Fruit fly (Drosophila melanogaster): ENCODE results near the gene CG42717.

The CG42717 gene

DNA sequence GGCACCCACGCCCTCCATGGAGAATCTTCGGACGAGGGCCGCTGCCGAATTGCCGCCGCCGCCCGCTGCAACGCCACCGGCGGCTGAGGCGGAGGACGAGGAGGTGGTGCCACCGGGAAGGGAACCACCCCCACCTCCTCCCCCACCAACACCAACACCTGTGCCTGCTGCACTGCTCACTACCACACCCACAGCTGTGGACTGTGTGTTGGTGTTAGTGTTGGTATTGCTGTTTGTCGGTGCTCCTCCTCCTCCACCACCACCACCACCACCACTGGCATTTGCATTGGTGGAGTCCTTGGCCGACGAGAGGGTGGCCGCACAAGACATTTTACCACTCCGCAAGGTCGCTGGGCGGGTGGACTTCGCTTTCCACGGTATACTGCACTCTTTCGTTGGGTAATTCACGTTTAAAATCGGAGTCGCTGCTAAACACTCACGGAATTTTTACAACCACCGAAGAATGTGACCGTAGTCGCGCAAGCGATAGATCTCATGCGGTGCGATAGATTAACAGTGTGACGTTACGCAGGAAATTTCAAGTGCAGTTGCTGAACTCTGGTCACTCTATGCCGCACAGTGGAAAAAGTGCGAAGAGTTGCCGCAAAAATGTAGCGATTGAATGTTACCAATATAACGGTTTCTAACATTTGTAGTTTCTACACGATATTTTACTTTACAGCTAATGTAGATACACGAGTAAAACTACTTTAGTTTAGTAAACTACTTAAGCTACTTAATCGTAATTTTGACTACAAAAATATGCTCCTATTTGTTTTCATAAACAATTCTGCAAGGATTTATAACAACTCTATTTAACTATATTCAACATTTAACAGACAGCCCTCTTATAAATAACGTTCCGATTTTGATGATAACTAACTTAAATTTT lies 21.4 kb downstream of the CG42717 start, which contains the start of gene mib1 (continued):
- TF ChIP-seq twi (tag; optimal IDR thresholded peaks at IDR 0.05) (peak; percentile 19), Bteb2 (GFP tag; optimal IDR thresholded peaks at IDR 0.05) (no peak), CG11696 (GFP tag; IDR thresholded peaks at IDR 0.05) (no peak), az2 (GFP tag; optimal IDR thresholded peaks at IDR 0.05) (peak; percentile 15), CG6765 (GFP tag; optimal IDR thresholded peaks at IDR 0.05) (no peak), shn (GFP tag; optimal IDR thresholded peaks at IDR 0.05) (peak; percentile 27), Doc2 (GFP tag; IDR thresholded peaks at IDR 0.05) (no peak), Meics (GFP tag; optimal IDR thresholded peaks at IDR 0.05) (peak; percentile 13), CG6272 (GFP tag; IDR thresholded peaks at IDR 0.05) (no peak), lov (optimal IDR thresholded peaks at IDR 0.05) (no peak), lov (GFP tag; IDR thresholded peaks at IDR 0.05) (peak; percentile 62; the same call in 1 of the 3 replicates), pb (GFP tag; optimal IDR thresholded peaks at IDR 0.05) (no peak), CG11695 (GFP tag; IDR thresholded peaks at IDR 0.05) (no peak; the same call in 2 of the 3 replicates), Hmr (GFP tag; optimal IDR thresholded peaks at IDR 0.05) (peak; percentile 91), CG30020 (tag; optimal IDR thresholded peaks at IDR 0.05) (peak; percentile 38), insv (GFP tag; optimal IDR thresholded peaks at IDR 0.05) (peak in 1 of 2 experiments; percentile 19), sens-2 (GFP tag; IDR thresholded peaks at IDR 0.05) (no peak), Dll (GFP tag; IDR thresholded peaks at IDR 0.05; ENCODE audit: partially characterized antibody) (peak; percentile 84), Max (GFP tag; optimal IDR thresholded peaks at IDR 0.05) (no peak), ash1 (GFP tag; optimal IDR thresholded peaks at IDR 0.05) (peak; percentile 23), ara (GFP tag; IDR thresholded peaks at IDR 0.05) (peak; percentile 32; the same call in 1 of the 2 replicates), CG12219 (GFP tag; optimal IDR thresholded peaks at IDR 0.05) (no peak), aop (GFP tag; IDR thresholded peaks at IDR 0.05) (no peak), gcm (GFP tag; optimal IDR thresholded peaks at IDR 0.05) (peak; percentile 28), CG5245 (GFP tag; optimal IDR thresholded peaks at IDR 0.05) (no peak), CG17912 (GFP tag; optimal IDR thresholded peaks at IDR 0.05) (no peak), peb (GFP tag; IDR thresholded peaks at IDR 0.05) (no peak), HLH4C (GFP tag; IDR thresholded peaks at IDR 0.05; ENCODE audit: partially characterized antibody) (peak; percentile 84), CG8944 (GFP tag; optimal IDR thresholded peaks at IDR 0.05) (no peak), salm (tag; optimal IDR thresholded peaks at IDR 0.05) (no peak), HLH54F (GFP tag; optimal IDR thresholded peaks at IDR 0.05) (no peak), corto (GFP tag; optimal IDR thresholded peaks at IDR 0.05) (no peak), CG3163 (GFP tag; optimal IDR thresholded peaks at IDR 0.05) (peak; percentile 41), pzg (GFP tag; optimal IDR thresholded peaks at IDR 0.05) (peak; percentile 99), chm (GFP tag; IDR thresholded peaks at IDR 0.05) (peak; percentile 68; the same call in 1 of the 2 replicates), CG18011 (GFP tag; optimal IDR thresholded peaks at IDR 0.05) (no peak), CoRest (tag; optimal IDR thresholded peaks at IDR 0.05) (peak; percentile 39), Dad (GFP tag; optimal IDR thresholded peaks at IDR 0.05) (peak; percentile 42), tio (GFP tag; optimal IDR thresholded peaks at IDR 0.05) (no peak), CG2202 (tag; optimal IDR thresholded peaks at IDR 0.05) (no peak), CG15073 (GFP tag; optimal IDR thresholded peaks at IDR 0.05) (no peak), sna (GFP tag; IDR thresholded peaks at IDR 0.05; ENCODE audit: partially characterized antibody) (peak; percentile 81), org-1 (GFP tag; optimal IDR thresholded peaks at IDR 0.05) (no peak), E2f2 (GFP tag; IDR thresholded peaks at IDR 0.05) (peak; percentile 23; the same call in 1 of the 2 replicates), Atf3 (GFP tag; optimal IDR thresholded peaks at IDR 0.05) (no peak), CG10431 (GFP tag; optimal IDR thresholded peaks at IDR 0.05) (no peak), HmgD (GFP tag; optimal IDR thresholded peaks at IDR 0.05) (peak; percentile 59), Oli (tag; optimal IDR thresholded peaks at IDR 0.05) (no peak), CG2199 (GFP tag; IDR thresholded peaks at IDR 0.05) (no peak)

Data from whole organism, embryonic.